Worm (Caenorhabditis elegans) whole organism, L3 larva: ENCODE results near the gene ZK418.7.

ENCODE experiments used
- ceh-16 ChIP-seq: sonication (generic microtip); optimal IDR thresholded peaks from 2 replicates; lab custom pipeline; 2017; ENCODE audit warnings: missing biosample characterization, missing genetic modification characterization
- egl-27 ChIP-seq: sonication (generic microtip); optimal IDR thresholded peaks from 4 replicates; lab custom pipeline; 2017; ENCODE audit warnings: missing biosample characterization, missing genetic modification reagents, missing genetic modification characterization
- fos-1 ChIP-seq: fragments of 150-350 bp; optimal IDR thresholded peaks from 2 replicates; lab custom pipeline; 2014; ENCODE audit warnings: missing biosample characterization, missing genetic modification characterization
- jun-1 ChIP-seq: fragments of 150-350 bp; optimal IDR thresholded peaks from 2 replicates; lab custom pipeline; 2014; ENCODE audit warnings: missing biosample characterization, missing genetic modification reagents, missing genetic modification characterization
- mdl-1 ChIP-seq: fragments of 150-350 bp; optimal IDR thresholded peaks from 2 replicates; lab custom pipeline; 2014; ENCODE audit warnings: missing biosample characterization, missing genetic modification characterization
- nhr-237 ChIP-seq: fragments of 150-350 bp; optimal IDR thresholded peaks from 2 replicates; lab custom pipeline; 2014; ENCODE audit warnings: missing biosample characterization, missing genetic modification characterization
- nhr-25 ChIP-seq: sonication (generic microtip); optimal IDR thresholded peaks from 2 replicates; lab custom pipeline; 2017; ENCODE audit warnings: missing biosample characterization, missing genetic modification characterization
- pha-4 ChIP-seq: fragments of 150-350 bp; optimal IDR thresholded peaks from 2 replicates; lab custom pipeline; 2014; ENCODE audit warnings: missing biosample characterization, missing genetic modification reagents, missing genetic modification characterization
- pqm-1 ChIP-seq: fragments of 150-350 bp; optimal IDR thresholded peaks from 2 replicates; lab custom pipeline; 2017; ENCODE audit warnings: missing biosample characterization, missing genetic modification characterization, inconsistent platforms
- snpc-4 ChIP-seq: fragments of 150-350 bp; optimal IDR thresholded peaks from 2 replicates; lab custom pipeline; 2014; ENCODE audit warnings: missing biosample characterization, missing genetic modification characterization
- unc-39 ChIP-seq: sonication (generic microtip); optimal IDR thresholded peaks from 4 replicates; lab custom pipeline; 2017; ENCODE audit warnings: missing biosample characterization, missing genetic modification characterization
- ztf-4 ChIP-seq: fragments of 150-350 bp; optimal IDR thresholded peaks from 2 replicates; lab custom pipeline; 2014; ENCODE audit warnings: missing biosample characterization, missing genetic modification characterization

DNA sequence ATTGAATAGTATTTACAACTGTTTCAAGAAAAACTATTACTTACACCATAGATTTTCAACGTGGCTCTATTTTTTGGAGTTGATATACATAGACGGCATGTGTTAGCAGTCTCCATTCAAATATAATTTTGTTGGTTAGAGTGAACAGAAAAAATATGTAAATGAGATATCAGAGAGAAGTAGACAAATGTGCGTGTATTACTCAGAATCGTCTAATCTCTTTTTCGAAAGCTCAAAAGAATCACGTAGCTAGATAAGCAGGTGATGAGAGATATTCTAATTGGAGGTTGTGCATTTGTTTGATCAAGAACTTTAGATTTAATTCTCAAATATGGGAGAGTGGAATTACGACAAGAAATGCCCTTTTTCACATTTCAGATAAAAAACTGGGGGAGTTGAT is 10.0 kb upstream of the ZK418.7 start, which contains the start of gene ZK418.10:
- TF ChIP-seq ztf-4 (tag; lab: Kevin White, UChicago) (no peak), snpc-4 (no peak), nhr-237 (tag; lab: Kevin White, UChicago) (no peak), ceh-16 (tag; lab: Kevin White, UChicago) (no peak), nhr-25 (no peak), unc-39 (tag; lab: Kevin White, UChicago) (no peak), pqm-1 (tag; lab: Kevin White, UChicago) (no peak), pha-4 (no peak), jun-1 (no peak), egl-27 (tag; lab: Kevin White, UChicago) (no peak), fos-1 (tag; lab: Kevin White, UChicago) (no peak), mdl-1 (no peak)
